Worm (Caenorhabditis elegans): ENCODE results near the gene srh-265.

srh-265 gene

ce11 chrV:15448865-15449264, 32.8 kb downstream of the srh-265 start, which contains the start of gene T26H5.14:
T26H5.14 (plus strand) TSS chrV:15449165.
- TF ChIP-seq cebp-2 (GFP tag; IDR thresholded peaks at IDR 0.05) (no peak), sdz-38 (tag; optimal IDR thresholded peaks at IDR 0.05) (no peak), Y53F4B.3 (GFP tag; IDR thresholded peaks at IDR 0.05) (no peak), F22D6.2 (tag; optimal IDR thresholded peaks at IDR 0.05) (no peak), pha-4 (tag; optimal IDR thresholded peaks at IDR 0.05) (no peak), F55B11.4 (tag; optimal IDR thresholded peaks at IDR 0.05; ENCODE audit: borderline replicate concordance, insufficient read depth) (no peak), let-526 (GFP tag; IDR thresholded peaks at IDR 0.05) (no peak), zim-3 (tag; optimal IDR thresholded peaks at IDR 0.05) (no peak), zfh-2 (GFP tag; conservative IDR thresholded peaks at IDR 0.05) (no peak), pbrm-1 (GFP tag; IDR thresholded peaks at IDR 0.05) (no peak), lin-26 (GFP tag; IDR thresholded peaks at IDR 0.05) (no peak)

ce11 chrV:15451421-15451820, 35.4 kb downstream of the srh-265 start, which contains the start of gene srw-33:
srw-33 (minus strand) TSS chrV:15451521.
- TF ChIP-seq F39B2.1 (GFP tag; IDR thresholded peaks at IDR 0.05) (no peak), sdz-38 (tag; optimal IDR thresholded peaks at IDR 0.05) (no peak), F22D6.2 (tag; optimal IDR thresholded peaks at IDR 0.05) (no peak), snpc-1.1 (tag; optimal IDR thresholded peaks at IDR 0.05; ENCODE audit: insufficient read depth) (no peak)

- TF ChIP-seq ztf-26 (tag; optimal IDR thresholded peaks at IDR 0.05) (no peak), Y56A3A.18 (GFP tag; IDR thresholded peaks at IDR 0.05) (peak; percentile 69; the same call in 1 of the 2 replicates), hlh-26 (GFP tag; conservative IDR thresholded peaks at IDR 0.05) (no peak), unc-62 (GFP tag; optimal IDR thresholded peaks at IDR 0.05) (no peak), aptf-2 (GFP tag; conservative IDR thresholded peaks at IDR 0.05) (no peak), lin-54 (GFP tag; optimal IDR thresholded peaks at IDR 0.05) (peak; percentile 16), ceh-27 (GFP tag; optimal IDR thresholded peaks at IDR 0.05) (no peak), madf-10 (tag; optimal IDR thresholded peaks at IDR 0.05) (no peak), hmg-1.2 (GFP tag; IDR thresholded peaks at IDR 0.05) (peak; percentile 49), madf-6 (GFP tag; IDR thresholded peaks at IDR 0.05) (peak; percentile 65), C17E4.6 (GFP tag; IDR thresholded peaks at IDR 0.05) (no peak), rcor-1 (GFP tag; IDR thresholded peaks at IDR 0.05) (peak; percentile 55; the same call in 1 of the 2 replicates), F57A8.1 (GFP tag; optimal IDR thresholded peaks at IDR 0.05) (no peak), sptf-2 (GFP tag; optimal IDR thresholded peaks at IDR 0.05) (no peak), sea-2 (GFP tag; IDR thresholded peaks at IDR 0.05) (no peak), Y53G8AR.9 (GFP tag; conservative IDR thresholded peaks at IDR 0.05) (no peak), snpc-3.4 (tag; optimal IDR thresholded peaks at IDR 0.05) (no peak), F52B5.7 (tag; optimal IDR thresholded peaks at IDR 0.05) (peak; percentile 21), lsy-27 (tag; optimal IDR thresholded peaks at IDR 0.05; ENCODE audit: borderline replicate concordance, insufficient read depth) (no peak), nfya-1 (tag; optimal IDR thresholded peaks at IDR 0.05; ENCODE audit: borderline replicate concordance, insufficient read depth) (no peak), F39B2.1 (GFP tag; IDR thresholded peaks at IDR 0.05) (no peak; the same call in 1 of the 2 replicates), Y95B8A.8 (GFP tag; IDR thresholded peaks at IDR 0.05) (no peak), cebp-2 (GFP tag; IDR thresholded peaks at IDR 0.05) (no peak), nhr-27 (tag; optimal IDR thresholded peaks at IDR 0.05) (no peak), madf-3 (GFP tag; IDR thresholded peaks at IDR 0.05) (no peak), dpff-1 (tag; optimal IDR thresholded peaks at IDR 0.05) (no peak), egrh-3 (GFP tag; IDR thresholded peaks at IDR 0.05) (no peak), ets-4 (GFP tag; optimal IDR thresholded peaks at IDR 0.05) (no peak), ztf-22 (GFP tag; optimal IDR thresholded peaks at IDR 0.05) (no peak), dox-1 (GFP tag; IDR thresholded peaks at IDR 0.05) (peak; percentile 43; the same call in 1 of the 2 replicates), F37B4.10 (GFP tag; IDR thresholded peaks at IDR 0.05) (no peak), nhr-90 (tag; optimal IDR thresholded peaks at IDR 0.05) (peak; percentile 23), ceh-40 (GFP tag; IDR thresholded peaks at IDR 0.05) (no peak), nfya-2 (GFP tag; IDR thresholded peaks at IDR 0.05) (no peak)
These were observed 38.3 kb downstream of the srh-265 start for ce11 chrV:15454322-15454721.
